Fruit fly (Drosophila melanogaster): ENCODE results near the gene Myb.

dm6 chrX:15887247-15887616 is 29.6 kb upstream of the Myb start, which contains the start of gene tay:
- TF ChIP-seq EcR (GFP tag; optimal IDR thresholded peaks at IDR 0.05) (no peak), psq (optimal IDR thresholded peaks at IDR 0.05) (no peak), pan (optimal IDR thresholded peaks at IDR 0.05) (no peak), usp (GFP tag; optimal IDR thresholded peaks at IDR 0.05) (no peak), Dll (optimal IDR thresholded peaks at IDR 0.05) (no peak), CG8478 (optimal IDR thresholded peaks at IDR 0.05) (no peak)

Measured in whole organism.